Worm (Caenorhabditis elegans): ENCODE measurements around the gene F32D8.3.
A peak's percentile ranks its signal among the peaks of the same experiment; 100 is the strongest.

F32D8.3 gene

ce11 chrV:10932411-10932810 is 45.8 kb downstream of the F32D8.3 start, which contains the start of gene F58B4.5:
F58B4.5 (plus strand) TSS chrV:10932693.
- TF ChIP-seq ZK546.5 (tag; optimal IDR thresholded peaks at IDR 0.05) (no peak), zip-2 (tag; optimal IDR thresholded peaks at IDR 0.05) (no peak), D1046.2 (GFP tag; IDR thresholded peaks at IDR 0.05) (no peak), pqm-1 (tag; optimal IDR thresholded peaks at IDR 0.05) (peak; percentile 89), fkh-10 (GFP tag; optimal IDR thresholded peaks at IDR 0.05) (no peak), dpl-1 (GFP tag; optimal IDR thresholded peaks at IDR 0.05) (no peak), lim-7 (GFP tag; IDR thresholded peaks at IDR 0.05) (no peak), unc-39 (tag; optimal IDR thresholded peaks at IDR 0.05) (no peak), daf-8 (GFP tag; IDR thresholded peaks at IDR 0.05) (no peak), daf-16 (GFP tag; optimal IDR thresholded peaks at IDR 0.05) (no peak), daf-16 (tag; optimal IDR thresholded peaks at IDR 0.05) (peak; percentile 49), Y5F2A.4 (GFP tag; optimal IDR thresholded peaks at IDR 0.05) (no peak), R02D3.7 (tag; optimal IDR thresholded peaks at IDR 0.05) (no peak), hlh-30 (tag; optimal IDR thresholded peaks at IDR 0.05; ENCODE audit: insufficient read depth) (peak; percentile 17), Y48G9A.11 (GFP tag; IDR thresholded peaks at IDR 0.05) (no peak), fos-1 (tag; optimal IDR thresholded peaks at IDR 0.05) (no peak), nhr-28 (tag; optimal IDR thresholded peaks at IDR 0.05) (peak; percentile 34), lir-3 (tag; optimal IDR thresholded peaks at IDR 0.05) (no peak), nhr-77 (tag; optimal IDR thresholded peaks at IDR 0.05) (no peak), nhr-42 (GFP tag; IDR thresholded peaks at IDR 0.05) (no peak), egl-43 (GFP tag; IDR thresholded peaks at IDR 0.05) (no peak), mep-1 (tag; optimal IDR thresholded peaks at IDR 0.05) (no peak), lin-13 (GFP tag; optimal IDR thresholded peaks at IDR 0.05) (no peak), ceh-44 (GFP tag; IDR thresholded peaks at IDR 0.05) (no peak), jun-1 (tag; optimal IDR thresholded peaks at IDR 0.05) (no peak), mxl-3 (GFP tag; optimal IDR thresholded peaks at IDR 0.05) (peak; percentile 32), lin-1 (GFP tag; IDR thresholded peaks at IDR 0.05) (no peak), nhr-10 (tag; optimal IDR thresholded peaks at IDR 0.05) (no peak), F37D6.2 (tag; optimal IDR thresholded peaks at IDR 0.05) (no peak), sdz-12 (GFP tag; optimal IDR thresholded peaks at IDR 0.05) (no peak), hmg-1.1 (GFP tag; IDR thresholded peaks at IDR 0.05) (no peak), dmd-9 (GFP tag; IDR thresholded peaks at IDR 0.05) (no peak), dve-1 (tag; optimal IDR thresholded peaks at IDR 0.05; ENCODE audit: insufficient read depth) (no peak), pha-4 (GFP tag; IDR thresholded peaks at IDR 0.05) (no peak), pha-4 (tag; optimal IDR thresholded peaks at IDR 0.05) (no peak), Y105C5A.15 (GFP tag; IDR thresholded peaks at IDR 0.05) (no peak), madf-5 (GFP tag; IDR thresholded peaks at IDR 0.05) (no peak), dmd-6 (GFP tag; IDR thresholded peaks at IDR 0.05) (peak; percentile 89), snpc-1.2 (GFP tag; IDR thresholded peaks at IDR 0.05) (no peak), set-16 (GFP tag; IDR thresholded peaks at IDR 0.05) (no peak), attf-4 (tag; optimal IDR thresholded peaks at IDR 0.05) (no peak), Y75B8A.6 (GFP tag; IDR thresholded peaks at IDR 0.05) (no peak), lin-38 (GFP tag; IDR thresholded peaks at IDR 0.05) (no peak), ces-1 (GFP tag; optimal IDR thresholded peaks at IDR 0.05) (no peak), hif-1 (tag; optimal IDR thresholded peaks at IDR 0.05) (no peak), F49E8.2 (tag; optimal IDR thresholded peaks at IDR 0.05; ENCODE audit: borderline replicate concordance) (no peak), ztf-7 (tag; optimal IDR thresholded peaks at IDR 0.05) (no peak), unc-130 (GFP tag; optimal IDR thresholded peaks at IDR 0.05) (no peak), nhr-48 (tag; optimal IDR thresholded peaks at IDR 0.05) (peak; percentile 7), nhr-111 (GFP tag; optimal IDR thresholded peaks at IDR 0.05) (no peak), snpc-4 (tag; optimal IDR thresholded peaks at IDR 0.05) (no peak), ceh-20 (GFP tag; IDR thresholded peaks at IDR 0.05) (no peak), tag-97 (GFP tag; IDR thresholded peaks at IDR 0.05) (no peak), madf-9 (GFP tag; conservative IDR thresholded peaks at IDR 0.05) (no peak)
